Worm (Caenorhabditis elegans): Measurements from ENCODE around the gene fubl-1.
A peak's percentile ranks its signal among the peaks of the same experiment; 100 is the strongest.

Gene fubl-1

ce11 chrV:10273837-10274236 is 35.2 kb upstream of the fubl-1 start:
- TF ChIP-seq unc-86 (tag; optimal IDR thresholded peaks at IDR 0.05), result no peak
- TF ChIP-seq ceh-48 (tag; optimal IDR thresholded peaks at IDR 0.05), result peak; percentile 89
- TF ChIP-seq ceh-31 (tag; optimal IDR thresholded peaks at IDR 0.05), result peak; percentile 1
- peak; percentile 26 for TF ChIP-seq nfya-1 (tag; optimal IDR thresholded peaks at IDR 0.05)
- TF ChIP-seq gmeb-2 (tag; optimal IDR thresholded peaks at IDR 0.05), result no peak
- no peak for TF ChIP-seq elt-2 (tag; optimal IDR thresholded peaks at IDR 0.05)
- peak; percentile 31 for TF ChIP-seq unc-42 (tag; optimal IDR thresholded peaks at IDR 0.05)
- TF ChIP-seq C38D4.7 (GFP tag; optimal IDR thresholded peaks at IDR 0.05), result no peak
- TF ChIP-seq pros-1 (tag; optimal IDR thresholded peaks at IDR 0.05), result peak; percentile 15

DNA sequence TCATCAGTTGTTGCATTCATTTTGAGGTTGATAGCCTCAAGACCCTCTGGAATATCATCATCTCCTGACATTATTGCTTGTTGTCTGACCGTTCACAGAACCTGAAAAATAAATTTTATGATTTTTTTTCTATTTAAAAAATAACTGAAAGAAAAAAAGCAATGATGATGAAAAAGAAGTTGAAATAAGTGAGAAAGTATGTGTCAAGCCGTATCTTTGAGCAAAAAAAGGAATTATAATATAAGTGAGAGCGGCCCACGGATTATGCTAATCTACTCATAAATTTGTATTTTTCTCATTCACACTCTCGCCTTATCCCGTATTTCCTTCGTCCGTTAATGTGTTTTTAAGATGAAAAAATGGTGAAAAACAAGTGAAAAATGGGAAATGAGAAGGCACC is 31.5 kb upstream of the fubl-1 start, which contains the start of gene ric-4:
ric-4 (minus strand) TSS at position 101 of the 400 bp plus-strand sequence.
- TF ChIP-seq pha-4 (tag; optimal IDR thresholded peaks at IDR 0.05) (no peak), hlh-8 (tag; optimal IDR thresholded peaks at IDR 0.05) (no peak), madf-2 (tag; optimal IDR thresholded peaks at IDR 0.05) (no peak), ceh-18 (tag; optimal IDR thresholded peaks at IDR 0.05) (no peak), ceh-24 (tag; optimal IDR thresholded peaks at IDR 0.05) (no peak), Y22D7AL.16 (tag; optimal IDR thresholded peaks at IDR 0.05) (no peak), hlh-15 (tag; optimal IDR thresholded peaks at IDR 0.05) (no peak), ceh-30 (tag; optimal IDR thresholded peaks at IDR 0.05) (no peak), mec-3 (tag; optimal IDR thresholded peaks at IDR 0.05; ENCODE audit: borderline replicate concordance) (no peak), pros-1 (tag; optimal IDR thresholded peaks at IDR 0.05) (no peak)

DNA sequence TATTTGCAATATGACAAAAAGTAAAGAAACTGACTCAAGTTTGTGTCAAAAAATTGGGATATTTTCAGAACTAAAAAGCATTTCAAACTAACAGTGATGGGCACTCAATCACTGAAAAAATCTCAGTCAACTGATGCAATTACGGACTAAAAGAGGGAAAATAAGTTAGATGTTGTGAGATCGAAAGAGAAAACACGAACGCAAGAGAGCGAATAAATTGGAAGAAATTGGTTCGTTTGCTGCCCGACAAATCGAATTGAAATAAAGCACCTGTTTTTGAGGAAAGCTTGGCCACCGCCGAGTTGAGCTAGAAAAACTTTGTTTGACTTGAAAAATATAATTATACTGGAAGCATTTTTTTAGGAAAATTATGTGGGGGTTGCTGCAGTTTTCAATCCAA is 27.4 kb upstream of the fubl-1 start:
- TF ChIP-seq unc-86 (tag; optimal IDR thresholded peaks at IDR 0.05) (no peak), unc-42 (tag; optimal IDR thresholded peaks at IDR 0.05) (peak; percentile 73), hlh-13 (GFP tag; optimal IDR thresholded peaks at IDR 0.05) (no peak), hlh-15 (tag; optimal IDR thresholded peaks at IDR 0.05) (no peak), ceh-19 (GFP tag; optimal IDR thresholded peaks at IDR 0.05) (no peak), ztf-16 (tag; optimal IDR thresholded peaks at IDR 0.05) (no peak)

ce11 chrV:10265019-10265418 is 26.4 kb upstream of the fubl-1 start:
- TF ChIP-seq ceh-19 (GFP tag; optimal IDR thresholded peaks at IDR 0.05) (peak; percentile 31), unc-55 (GFP tag; optimal IDR thresholded peaks at IDR 0.05) (no peak), unc-42 (tag; optimal IDR thresholded peaks at IDR 0.05) (peak; percentile 66), elt-2 (tag; optimal IDR thresholded peaks at IDR 0.05) (no peak), hlh-8 (tag; optimal IDR thresholded peaks at IDR 0.05) (no peak), ceh-34 (tag; optimal IDR thresholded peaks at IDR 0.05) (no peak)

DNA sequence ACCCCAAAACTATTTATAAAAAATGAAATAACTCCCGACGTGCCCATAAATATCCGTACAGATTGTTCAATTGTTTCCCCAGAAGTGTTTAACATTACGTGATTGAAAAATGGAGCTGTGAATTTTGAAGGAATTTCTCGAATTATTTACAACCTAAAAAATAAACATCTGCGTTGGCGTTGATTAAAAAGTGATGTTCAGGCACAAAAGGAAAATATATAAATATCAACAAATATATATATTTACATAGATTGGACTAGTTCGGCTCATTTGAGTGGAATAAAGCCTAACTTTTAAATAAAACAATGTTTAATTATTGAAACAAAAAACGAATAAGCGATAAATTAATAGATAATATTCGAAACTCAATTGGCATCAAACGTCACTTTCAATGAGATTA is 21.8 kb upstream of the fubl-1 start, which contains the start of gene sri-18:
sri-18 (minus strand) TSS at position 101 of the 400 bp plus-strand sequence.
- no peak for TF ChIP-seq C38D4.7 (GFP tag; optimal IDR thresholded peaks at IDR 0.05)
- TF ChIP-seq nhr-232 (tag; optimal IDR thresholded peaks at IDR 0.05), result no peak
- no peak for TF ChIP-seq lin-11 (tag; optimal IDR thresholded peaks at IDR 0.05)
- TF ChIP-seq C08G9.2 (tag; optimal IDR thresholded peaks at IDR 0.05), result no peak
- TF ChIP-seq nhr-11 (tag; optimal IDR thresholded peaks at IDR 0.05), result no peak
- TF ChIP-seq tbx-7 (tag; optimal IDR thresholded peaks at IDR 0.05), result no peak
- TF ChIP-seq hlh-15 (tag; optimal IDR thresholded peaks at IDR 0.05), result no peak
- no peak for TF ChIP-seq fkh-10 (GFP tag; optimal IDR thresholded peaks at IDR 0.05)
- TF ChIP-seq unc-42 (tag; optimal IDR thresholded peaks at IDR 0.05), result no peak
- no peak for TF ChIP-seq pros-1 (tag; optimal IDR thresholded peaks at IDR 0.05)
- TF ChIP-seq sdc-2 (tag; optimal IDR thresholded peaks at IDR 0.05), result no peak
- TF ChIP-seq ceh-24 (tag; optimal IDR thresholded peaks at IDR 0.05), result no peak
- no peak for TF ChIP-seq K02D7.2 (tag; optimal IDR thresholded peaks at IDR 0.05)
- no peak for TF ChIP-seq ets-4 (tag; optimal IDR thresholded peaks at IDR 0.05)
- no peak for TF ChIP-seq madf-2 (tag; optimal IDR thresholded peaks at IDR 0.05)
- TF ChIP-seq che-1 (tag; optimal IDR thresholded peaks at IDR 0.05), result no peak
- no peak for TF ChIP-seq eyg-1 (tag; optimal IDR thresholded peaks at IDR 0.05)
- no peak for TF ChIP-seq lim-6 (tag; optimal IDR thresholded peaks at IDR 0.05)
- TF ChIP-seq elt-4 (tag; optimal IDR thresholded peaks at IDR 0.05), result no peak

All from whole organism, late embryonic.